Worm (Caenorhabditis elegans) whole organism, midembryonic: Measurements from ENCODE around the gene C25A8.1.

Source experiments
- klf-2 ChIP-seq: fragments of 200-800 bp; sonication (Bioruptor generic); conservative IDR thresholded peaks from 2 replicates; pipeline ENCODE4 v1.3.6; 2022; ENCODE audit warnings: missing genetic modification reagents, missing genetic modification characterization, missing compliant biosample characterization
- med-1 ChIP-seq: sonication (generic microtip); optimal IDR thresholded peaks from 2 replicates; lab custom pipeline; 2017; ENCODE audit warnings: missing genetic modification characterization, mild to moderate bottlenecking, missing compliant biosample characterization, antibody characterized with exemption, missing genetic modification reagents; ENCODE audit not compliant: insufficient read depth
- ztf-29 ChIP-seq: fragments of 200-800 bp; sonication (Bioruptor generic); IDR thresholded peaks from 2 replicates; pipeline ENCODE4 v1.3.6; 2022; ENCODE audit warnings: missing genetic modification reagents, missing genetic modification characterization, missing compliant biosample characterization

DNA sequence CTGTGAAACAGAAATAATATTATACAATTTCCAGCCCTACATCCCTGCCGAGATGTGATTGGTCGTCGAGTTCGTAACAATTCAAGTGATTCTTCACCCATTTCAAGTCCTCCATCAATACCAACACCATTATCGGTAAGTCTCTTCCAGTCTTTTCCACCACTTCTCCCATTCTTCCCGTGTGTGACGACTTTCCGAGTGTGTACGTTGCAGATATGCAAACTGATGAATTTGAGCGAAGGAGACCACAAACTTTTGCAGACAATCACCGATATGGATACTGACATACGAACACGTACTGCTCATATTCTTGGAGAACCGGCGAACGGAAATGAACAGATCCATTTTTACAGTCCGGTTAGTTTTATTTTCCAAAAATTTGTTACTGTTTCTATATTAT, 40.6 kb downstream of the C25A8.1 start:
- TF ChIP-seq ztf-29 = no peak
- TF ChIP-seq med-1 = no peak
- TF ChIP-seq klf-2 = no peak
